Worm (Caenorhabditis elegans): ENCODE measurements around the gene bgal-1.

The bgal-1 gene

ce11 chrV:11228653-11229173 is 2.9 kb upstream of the bgal-1 start, which contains the start of gene pqn-70 (continued):
- TF ChIP-seq ceh-18 (tag; optimal IDR thresholded peaks at IDR 0.05) (peak; percentile 35), unc-55 (GFP tag; optimal IDR thresholded peaks at IDR 0.05) (peak; percentile 31), sdc-2 (tag; optimal IDR thresholded peaks at IDR 0.05) (no peak), ceh-24 (tag; optimal IDR thresholded peaks at IDR 0.05) (no peak), npax-4 (tag; optimal IDR thresholded peaks at IDR 0.05) (no peak), rnt-1 (tag; optimal IDR thresholded peaks at IDR 0.05) (peak; percentile 39), tbx-7 (tag; optimal IDR thresholded peaks at IDR 0.05) (peak; percentile 36), ceh-19 (GFP tag; optimal IDR thresholded peaks at IDR 0.05) (peak; percentile 52), ama-1 (optimal IDR thresholded peaks at IDR 0.05) (no peak), pha-2 (tag; optimal IDR thresholded peaks at IDR 0.05) (no peak), hlh-30 (tag; optimal IDR thresholded peaks at IDR 0.05; ENCODE audit: insufficient read depth) (peak; percentile 94), C08G9.2 (tag; optimal IDR thresholded peaks at IDR 0.05) (peak; percentile 68), hlh-6 (tag; optimal IDR thresholded peaks at IDR 0.05) (no peak), T23F11.4 (GFP tag; optimal IDR thresholded peaks at IDR 0.05) (no peak), nhr-232 (tag; optimal IDR thresholded peaks at IDR 0.05) (no peak), ets-4 (tag; optimal IDR thresholded peaks at IDR 0.05) (peak; percentile 38)

DNA sequence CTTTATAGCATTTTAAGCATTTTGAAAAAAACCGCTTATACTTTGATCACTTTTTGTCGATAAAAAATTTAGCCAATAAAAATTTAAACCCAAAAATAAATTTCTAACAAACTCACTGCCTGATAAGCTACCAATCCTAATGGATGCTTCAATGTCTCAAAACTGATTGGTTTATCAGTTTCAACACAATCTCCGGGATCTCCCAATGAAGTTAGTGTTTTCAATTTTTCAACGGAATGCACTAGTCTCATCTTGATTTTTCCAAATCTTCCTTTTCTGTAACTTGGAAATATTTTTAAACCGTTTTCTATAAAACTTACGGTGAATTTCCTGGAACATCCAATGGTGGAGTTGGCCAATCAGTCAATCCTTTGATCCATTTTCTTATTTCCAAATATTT is 2.1 kb downstream of the bgal-1 start:
- TF ChIP-seq sox-2 (GFP tag; IDR thresholded peaks at IDR 0.05) = no peak
- no peak for TF ChIP-seq hlh-30 (tag; optimal IDR thresholded peaks at IDR 0.05; ENCODE audit: insufficient read depth)
- TF ChIP-seq mec-3 (tag; optimal IDR thresholded peaks at IDR 0.05; ENCODE audit: borderline replicate concordance) = no peak
- no peak for TF ChIP-seq pat-9 (tag; optimal IDR thresholded peaks at IDR 0.05)
- TF ChIP-seq ceh-9 (tag; optimal IDR thresholded peaks at IDR 0.05) = no peak
- no peak for TF ChIP-seq ztf-16 (tag; optimal IDR thresholded peaks at IDR 0.05)
- TF ChIP-seq hlh-6 (tag; optimal IDR thresholded peaks at IDR 0.05) = no peak

- no peak for TF ChIP-seq pat-9 (tag; optimal IDR thresholded peaks at IDR 0.05)
- TF ChIP-seq mec-3 (tag; optimal IDR thresholded peaks at IDR 0.05; ENCODE audit: borderline replicate concordance) = no peak
- no peak for TF ChIP-seq dve-1 (tag; optimal IDR thresholded peaks at IDR 0.05)
- TF ChIP-seq unc-3 (GFP tag; conservative IDR thresholded peaks at IDR 0.05) = no peak
- no peak for TF ChIP-seq unc-3 (tag; optimal IDR thresholded peaks at IDR 0.05)
- TF ChIP-seq pha-2 (tag; optimal IDR thresholded peaks at IDR 0.05) = no peak
- TF ChIP-seq T23F11.4 (GFP tag; optimal IDR thresholded peaks at IDR 0.05) = no peak
- no peak for TF ChIP-seq rnt-1 (tag; optimal IDR thresholded peaks at IDR 0.05)
- TF ChIP-seq C38D4.7 (GFP tag; optimal IDR thresholded peaks at IDR 0.05) = no peak
- no peak for TF ChIP-seq fax-1 (tag; optimal IDR thresholded peaks at IDR 0.05)
- no peak for TF ChIP-seq pax-1 (tag; optimal IDR thresholded peaks at IDR 0.05)
- no peak for TF ChIP-seq ceh-19 (GFP tag; optimal IDR thresholded peaks at IDR 0.05)
- TF ChIP-seq ceh-9 (tag; optimal IDR thresholded peaks at IDR 0.05) = no peak
- TF ChIP-seq ceh-22 (tag; optimal IDR thresholded peaks at IDR 0.05) = no peak
- no peak for TF ChIP-seq ttx-3 (tag; optimal IDR thresholded peaks at IDR 0.05)
- TF ChIP-seq ceh-2 (tag; optimal IDR thresholded peaks at IDR 0.05) = no peak
- TF ChIP-seq ahr-1 (tag; optimal IDR thresholded peaks at IDR 0.05) = no peak
- TF ChIP-seq ceh-6 (GFP tag; optimal IDR thresholded peaks at IDR 0.05) = no peak
Observed at ce11 chrV:11220936-11221335, 4.9 kb downstream of the bgal-1 start, which contains the start of gene T19B10.2. TSS of gene T19B10.2 (plus strand) at chrV:11221302.

- no peak for TF ChIP-seq pag-3 (tag; optimal IDR thresholded peaks at IDR 0.05; ENCODE audit: borderline replicate concordance)
- TF ChIP-seq nhr-232 (tag; optimal IDR thresholded peaks at IDR 0.05) = no peak
- peak; percentile 24 for TF ChIP-seq elt-2 (tag; optimal IDR thresholded peaks at IDR 0.05)
- no peak for TF ChIP-seq T23F11.4 (GFP tag; optimal IDR thresholded peaks at IDR 0.05)
- TF ChIP-seq dmd-4 (tag; optimal IDR thresholded peaks at IDR 0.05; ENCODE audit: borderline replicate concordance) = no peak
- TF ChIP-seq C38D4.7 (GFP tag; optimal IDR thresholded peaks at IDR 0.05) = no peak
- no peak for TF ChIP-seq ceh-30 (tag; optimal IDR thresholded peaks at IDR 0.05)
Observed at ce11 chrV:11220415-11220814, 5.4 kb downstream of the bgal-1 start.

Measured in whole organism, late embryonic.